Worm (Caenorhabditis elegans): ENCODE measurements around the gene Y71H2AM.3.

- TF ChIP-seq ztf-28 (GFP tag; IDR thresholded peaks at IDR 0.05) (no peak), ztf-18 (tag; optimal IDR thresholded peaks at IDR 0.05) (no peak), pha-4 (tag; optimal IDR thresholded peaks at IDR 0.05) (no peak), unc-62 (GFP tag; optimal IDR thresholded peaks at IDR 0.05) (no peak), K12H6.12 (tag; optimal IDR thresholded peaks at IDR 0.05) (no peak), egl-18 (GFP tag; IDR thresholded peaks at IDR 0.05) (no peak), T26A5.8 (tag; optimal IDR thresholded peaks at IDR 0.05) (no peak)
These were observed 21.5 kb downstream of the Y71H2AM.3 start, which contains the start of gene Y71H2AM.1 for ce11 chrIII:2826770-2827169.
